Fruit fly (Drosophila melanogaster) ovary, adult (tissue): ENCODE measurements around the gene Hsp60D.

Source experiments
- CG17801 ChIP-seq: fragments of 200-800 bp; optimal IDR thresholded peaks from 2 replicates; lab custom pipeline; 2019; ENCODE audit warnings: missing biosample characterization, mild to moderate bottlenecking, missing genetic modification characterization, moderate library complexity; ENCODE audit not compliant: partially characterized antibody

Hsp60D gene

DNA sequence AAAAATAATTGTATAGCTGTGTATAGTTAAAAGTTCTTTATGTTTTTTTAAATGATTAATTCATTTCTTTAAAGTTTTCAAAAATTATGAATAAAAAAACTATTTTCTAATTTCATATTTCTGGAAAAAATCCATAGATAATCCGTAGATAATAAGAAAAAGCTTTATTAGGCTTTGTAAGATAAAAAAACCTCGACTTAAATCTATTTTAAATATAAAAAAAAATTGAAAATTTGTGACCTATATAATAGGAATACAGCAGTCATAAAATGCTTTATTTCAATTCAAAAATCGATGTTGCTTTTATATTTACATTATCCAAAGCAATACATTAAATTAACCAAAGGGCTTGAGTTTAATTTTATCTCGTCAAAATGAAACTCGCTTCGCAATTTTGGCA lies 37.1 kb downstream of the Hsp60D start, which contains the start of gene Flad2:
TSS of gene Flad2 (plus strand) at position 301 of the 400 bp plus-strand sequence.
- TF ChIP-seq CG17801 (GFP tag; lab: Kevin White, UChicago), result no peak

dm6 chr2L:13411566-13411965 lies 37.7 kb downstream of the Hsp60D start, which contains the start of gene Vm34Ca:
Vm34Ca (minus strand) TSS chr2L:13411631.
- peak; percentile 68 for TF ChIP-seq CG17801 (GFP tag; lab: Kevin White, UChicago)

dm6 chr2L:13399565-13399964 lies 49.7 kb downstream of the Hsp60D start:
- peak; percentile 75 for TF ChIP-seq CG17801 (GFP tag; lab: Kevin White, UChicago)

- TF ChIP-seq CG17801 (GFP tag; lab: Kevin White, UChicago), result peak; percentile 89
Observed at dm6 chr2L:13398614-13399161, 50.6 kb downstream of the Hsp60D start, which contains the start of the genes CG10859 and CG7110. CG10859 (minus strand) TSS chr2L:13398664. CG7110 (plus strand) TSS chr2L:13398991.
